Worm (Caenorhabditis elegans): ENCODE measurements around the gene lgc-45.

The lgc-45 gene

DNA sequence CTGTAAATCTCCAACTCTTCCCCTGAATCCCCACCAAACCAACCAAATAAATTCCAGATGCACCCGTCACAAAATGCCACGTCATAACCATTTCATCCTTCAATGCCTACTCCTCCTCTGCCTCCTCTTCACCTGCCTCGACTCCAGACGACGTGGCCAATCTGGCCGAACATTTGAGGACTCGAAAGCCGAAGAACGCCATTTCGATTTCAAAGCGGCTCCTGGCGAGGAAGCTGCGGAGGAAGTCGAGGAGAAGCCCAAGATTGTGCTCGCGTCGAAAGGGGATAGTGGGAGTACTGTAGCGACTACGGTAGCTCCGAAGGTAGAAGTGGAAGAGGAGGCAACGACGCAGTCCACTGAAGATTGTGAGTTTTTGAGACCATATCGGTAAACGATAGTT, at the start of gene lgc-45:
Gene lgc-45 (plus strand): TSS at position 56 of the 400 bp plus-strand sequence.
- TF ChIP-seq egl-27 (tag; optimal IDR thresholded peaks at IDR 0.05) = no peak
- TF ChIP-seq ceh-82 (tag; optimal IDR thresholded peaks at IDR 0.05) = no peak
- no peak for TF ChIP-seq nfya-1 (tag; optimal IDR thresholded peaks at IDR 0.05; ENCODE audit: insufficient read depth)
- TF ChIP-seq nhr-77 (tag; optimal IDR thresholded peaks at IDR 0.05) = no peak
- TF ChIP-seq nhr-28 (tag; optimal IDR thresholded peaks at IDR 0.05) = no peak
- no peak for TF ChIP-seq fkh-10 (GFP tag; optimal IDR thresholded peaks at IDR 0.05)
- TF ChIP-seq ama-1 (optimal IDR thresholded peaks at IDR 0.05) = no peak
- no peak for TF ChIP-seq lin-15B (tag; optimal IDR thresholded peaks at IDR 0.05)
- no peak for TF ChIP-seq aly-2 (tag; optimal IDR thresholded peaks at IDR 0.05)
- no peak for TF ChIP-seq ceh-28 (tag; optimal IDR thresholded peaks at IDR 0.05)
- no peak for TF ChIP-seq ZK546.5 (tag; optimal IDR thresholded peaks at IDR 0.05)
- no peak for TF ChIP-seq nhr-76 (tag; optimal IDR thresholded peaks at IDR 0.05)
- TF ChIP-seq nhr-237 (tag; optimal IDR thresholded peaks at IDR 0.05) = no peak
- no peak for TF ChIP-seq tbx-2 (tag; optimal IDR thresholded peaks at IDR 0.05)
- no peak for TF ChIP-seq nhr-11 (tag; optimal IDR thresholded peaks at IDR 0.05)
- TF ChIP-seq pqm-1 (tag; optimal IDR thresholded peaks at IDR 0.05) = no peak

- TF ChIP-seq nhr-77 (tag; optimal IDR thresholded peaks at IDR 0.05) (no peak), pha-4 (tag; optimal IDR thresholded peaks at IDR 0.05) (no peak)
Observed at ce11 chrII:3512240-3512639, 45.0 kb upstream of the lgc-45 start, which contains the start of gene Y49F6B.19. Gene Y49F6B.19, minus strand, starts transcription at chrII:3512340.

ce11 chrII:3514631-3515030, 42.6 kb upstream of the lgc-45 start, which contains the start of gene srz-5:
Gene srz-5, minus strand, starts transcription at chrII:3514731.
- TF ChIP-seq ama-1 (optimal IDR thresholded peaks at IDR 0.05) = no peak
- TF ChIP-seq egl-5 (tag; optimal IDR thresholded peaks at IDR 0.05) = no peak
- TF ChIP-seq nhr-12 (tag; optimal IDR thresholded peaks at IDR 0.05) = no peak
- TF ChIP-seq nhr-237 (tag; optimal IDR thresholded peaks at IDR 0.05) = no peak
- TF ChIP-seq ZK546.5 (tag; optimal IDR thresholded peaks at IDR 0.05) = no peak
- no peak for TF ChIP-seq elt-1 (tag; optimal IDR thresholded peaks at IDR 0.05)
- no peak for TF ChIP-seq jun-1 (tag; optimal IDR thresholded peaks at IDR 0.05)
- TF ChIP-seq tbx-2 (tag; optimal IDR thresholded peaks at IDR 0.05) = no peak
- TF ChIP-seq nfya-1 (tag; optimal IDR thresholded peaks at IDR 0.05; ENCODE audit: insufficient read depth) = no peak
- TF ChIP-seq sea-2 (GFP tag; optimal IDR thresholded peaks at IDR 0.05) = no peak
- TF ChIP-seq R02D3.7 (tag; optimal IDR thresholded peaks at IDR 0.05) = no peak
- no peak for TF ChIP-seq elt-3 (tag; optimal IDR thresholded peaks at IDR 0.05)
- no peak for TF ChIP-seq lin-15B (tag; optimal IDR thresholded peaks at IDR 0.05)
- TF ChIP-seq lsy-12 (tag; optimal IDR thresholded peaks at IDR 0.05) = no peak
- TF ChIP-seq nhr-77 (tag; optimal IDR thresholded peaks at IDR 0.05) = no peak
- TF ChIP-seq ztf-11 (tag; optimal IDR thresholded peaks at IDR 0.05) = no peak
- no peak for TF ChIP-seq pha-4 (tag; optimal IDR thresholded peaks at IDR 0.05)
- no peak for TF ChIP-seq unc-62 (GFP tag; optimal IDR thresholded peaks at IDR 0.05)
- TF ChIP-seq ceh-16 (tag; optimal IDR thresholded peaks at IDR 0.05) = no peak
- no peak for TF ChIP-seq nhr-25 (tag; optimal IDR thresholded peaks at IDR 0.05)

ce11 chrII:3515384-3516053, 41.8 kb upstream of the lgc-45 start, which contains the start of the genes Y49F6B.14 and clec-125:
Gene Y49F6B.14, minus strand, starts transcription at chrII:3515484.
Gene clec-125, plus strand, starts transcription at chrII:3516003.
- TF ChIP-seq nhr-76 (tag; optimal IDR thresholded peaks at IDR 0.05) (no peak), fos-1 (tag; optimal IDR thresholded peaks at IDR 0.05) (no peak), pqm-1 (tag; optimal IDR thresholded peaks at IDR 0.05) (no peak), egl-5 (tag; optimal IDR thresholded peaks at IDR 0.05) (no peak), ceh-82 (tag; optimal IDR thresholded peaks at IDR 0.05) (no peak), fkh-10 (GFP tag; optimal IDR thresholded peaks at IDR 0.05) (no peak), elt-1 (tag; optimal IDR thresholded peaks at IDR 0.05) (no peak), zag-1 (tag; optimal IDR thresholded peaks at IDR 0.05) (no peak), ztf-4 (tag; optimal IDR thresholded peaks at IDR 0.05) (no peak), nhr-67 (tag; optimal IDR thresholded peaks at IDR 0.05) (no peak), nhr-25 (tag; optimal IDR thresholded peaks at IDR 0.05) (no peak), unc-62 (GFP tag; optimal IDR thresholded peaks at IDR 0.05) (no peak), snpc-4 (tag; optimal IDR thresholded peaks at IDR 0.05) (no peak), egl-27 (tag; optimal IDR thresholded peaks at IDR 0.05) (no peak), jun-1 (tag; optimal IDR thresholded peaks at IDR 0.05) (no peak), nhr-11 (tag; optimal IDR thresholded peaks at IDR 0.05) (no peak), ZK546.5 (tag; optimal IDR thresholded peaks at IDR 0.05) (no peak)
